Fruit fly (Drosophila melanogaster) whole organism, embryonic: ENCODE data around the gene lectin-37Da.

Experiments
- Bdp1 ChIP-seq: fragments of 200-800 bp; sonication (Bioruptor generic); optimal IDR thresholded peaks from 3 replicates; lab custom pipeline; 2016; ENCODE audit warnings: missing biosample characterization, missing genetic modification characterization
- Blimp-1 ChIP-seq: fragments of 200-800 bp; sonication (Bioruptor generic); optimal IDR thresholded peaks from 3 replicates; lab custom pipeline; 2018; ENCODE audit warnings: missing biosample characterization, missing genetic modification characterization, mild to moderate bottlenecking, moderate library complexity, missing genetic modification reagents
- C15 ChIP-seq: fragments of 200-800 bp; sonication (Bioruptor generic); IDR thresholded peaks from 3 replicates; pipeline ENCODE4 v1.3.6; 2022; ENCODE audit warnings: missing biosample characterization, missing genetic modification characterization
- CG10321 ChIP-seq: fragments of 200-800 bp; sonication (Bioruptor generic); IDR thresholded peaks from 2 replicates; pipeline ENCODE4 v1.3.6; 2022; ENCODE audit warnings: missing biosample characterization, missing genetic modification characterization
- CG10654 ChIP-seq: fragments of 200-800 bp; sonication (Bioruptor generic); optimal IDR thresholded peaks from 2 replicates; lab custom pipeline; 2016; ENCODE audit warnings: missing biosample characterization, missing genetic modification characterization
- CG12744 ChIP-seq: fragments of 200-800 bp; sonication (Bioruptor generic); optimal IDR thresholded peaks from 2 replicates; lab custom pipeline; 2016; ENCODE audit warnings: missing biosample characterization, missing genetic modification characterization
- CG14667 ChIP-seq: fragments of 200-800 bp; sonication (Bioruptor generic); IDR thresholded peaks from 2 replicates; pipeline ENCODE4 v1.3.6; 2022; ENCODE audit warnings: missing biosample characterization, missing genetic modification characterization
- CG15601 ChIP-seq: fragments of 200-800 bp; sonication (Bioruptor generic); optimal IDR thresholded peaks from 3 replicates; lab custom pipeline; 2019; ENCODE audit warnings: missing biosample characterization, mild to moderate bottlenecking, missing genetic modification characterization, moderate library complexity
- CG16863 ChIP-seq: fragments of 200-800 bp; sonication (Bioruptor generic); optimal IDR thresholded peaks from 3 replicates; lab custom pipeline; 2016; ENCODE audit warnings: missing biosample characterization, missing genetic modification characterization
- CG18619 ChIP-seq: fragments of 200-800 bp; sonication (Bioruptor generic); optimal IDR thresholded peaks from 3 replicates; lab custom pipeline; 2017; ENCODE audit warnings: missing biosample characterization, mild to moderate bottlenecking, missing genetic modification characterization
- CG2678 ChIP-seq: fragments of 200-800 bp; sonication (Bioruptor generic); optimal IDR thresholded peaks from 3 replicates; lab custom pipeline; 2019; ENCODE audit warnings: missing biosample characterization, mild to moderate bottlenecking, missing genetic modification characterization, moderate library complexity
- CG30020 ChIP-seq: fragments of 200-800 bp; optimal IDR thresholded peaks from 2 replicates; lab custom pipeline; 2019; ENCODE audit warnings: missing biosample characterization, mild to moderate bottlenecking, missing genetic modification characterization, moderate library complexity
- CG31441 ChIP-seq: fragments of 200-800 bp; sonication (Bioruptor generic); IDR thresholded peaks from 2 replicates; pipeline ENCODE4 v1.3.6; 2022; ENCODE audit warnings: missing biosample characterization, missing genetic modification characterization
- CG32767 ChIP-seq: fragments of 200-800 bp; sonication (Bioruptor generic); IDR thresholded peaks from 2 replicates; pipeline ENCODE4 v1.3.6; 2022; ENCODE audit warnings: missing biosample characterization, missing genetic modification characterization
- CG34376 ChIP-seq: fragments of 200-800 bp; sonication (Bioruptor generic); optimal IDR thresholded peaks from 2 replicates; lab custom pipeline; 2018; ENCODE audit warnings: missing biosample characterization, mild to moderate bottlenecking, missing genetic modification characterization
- CG3726 ChIP-seq: fragments of 200-800 bp; sonication (Bioruptor generic); IDR thresholded peaks from 3 replicates; pipeline ENCODE4, ENCODE4 v1.3.6; 2022; ENCODE audit warnings: missing biosample characterization, missing genetic modification characterization
- CG4282 ChIP-seq: fragments of 200-800 bp; sonication (Bioruptor generic); optimal IDR thresholded peaks from 2 replicates; lab custom pipeline; 2016; ENCODE audit warnings: missing biosample characterization, missing genetic modification characterization
- CG4730 ChIP-seq: fragments of 200-800 bp; sonication (Bioruptor generic); IDR thresholded peaks from 2 replicates; pipeline ENCODE4 v1.3.6; 2022; ENCODE audit warnings: missing biosample characterization, missing genetic modification characterization
- CG7786 ChIP-seq: fragments of 200-800 bp; sonication (Bioruptor generic); optimal IDR thresholded peaks from 2 replicates; lab custom pipeline; 2016; ENCODE audit warnings: missing biosample characterization, missing genetic modification characterization
- CG7987 ChIP-seq: fragments of 200-800 bp; sonication (Bioruptor generic); optimal IDR thresholded peaks from 2 replicates; lab custom pipeline; 2018; ENCODE audit warnings: missing biosample characterization, mild to moderate bottlenecking, missing genetic modification characterization, moderate library complexity
- CG8388 ChIP-seq: fragments of 200-800 bp; sonication (Bioruptor generic); optimal IDR thresholded peaks from 2 replicates; lab custom pipeline; 2019; ENCODE audit warnings: missing biosample characterization, mild to moderate bottlenecking, missing genetic modification characterization, moderate library complexity
- CG9727 ChIP-seq: fragments of 200-800 bp; sonication (Bioruptor generic); optimal IDR thresholded peaks from 3 replicates; lab custom pipeline; 2017; ENCODE audit warnings: missing biosample characterization, mild to moderate bottlenecking, missing genetic modification characterization
- CG9932 ChIP-seq: fragments of 200-800 bp; sonication (Bioruptor generic); IDR thresholded peaks from 2 replicates; pipeline ENCODE4 v1.3.6; 2022; ENCODE audit warnings: missing biosample characterization, missing genetic modification characterization
- CkIIα-i1 ChIP-seq: fragments of 200-800 bp; sonication (Bioruptor generic); IDR thresholded peaks from 2 replicates; pipeline ENCODE4 v1.3.6; 2022; ENCODE audit warnings: missing biosample characterization, missing genetic modification characterization
- Dip3 ChIP-seq: fragments of 200-800 bp; sonication (Bioruptor generic); optimal IDR thresholded peaks from 3 replicates; lab custom pipeline; 2016; ENCODE audit warnings: missing biosample characterization, missing genetic modification characterization
- E2f1 ChIP-seq: fragments of 200-800 bp; sonication (Bioruptor generic); IDR thresholded peaks from 2 replicates; pipeline ENCODE4 v1.3.6; 2022; ENCODE audit warnings: missing biosample characterization, missing genetic modification characterization
- Elba2 ChIP-seq: fragments of 200-800 bp; sonication (Bioruptor generic); optimal IDR thresholded peaks from 3 replicates; lab custom pipeline; 2016; ENCODE audit warnings: missing biosample characterization, missing genetic modification characterization
- NFAT ChIP-seq: fragments of 200-800 bp; sonication (Bioruptor generic); IDR thresholded peaks from 2 replicates; pipeline ENCODE4 v1.3.6; 2022; ENCODE audit warnings: missing biosample characterization, missing genetic modification characterization
- Spps ChIP-seq: fragments of 200-800 bp; sonication (Bioruptor generic); optimal IDR thresholded peaks from 2 replicates; lab custom pipeline; 2018; ENCODE audit warnings: missing biosample characterization, mild to moderate bottlenecking, missing genetic modification characterization
- TFAM ChIP-seq: fragments of 200-800 bp; sonication (Bioruptor generic); optimal IDR thresholded peaks from 2 replicates; lab custom pipeline; 2017; ENCODE audit warnings: missing biosample characterization, missing genetic modification characterization, inconsistent platforms
- ab ChIP-seq: fragments of 200-800 bp; sonication (Bioruptor generic); optimal IDR thresholded peaks from 2 replicates; lab custom pipeline; 2016; ENCODE audit warnings: missing biosample characterization, missing genetic modification characterization
- al ChIP-seq: fragments of 200-800 bp; sonication (Bioruptor generic); IDR thresholded peaks from 2 replicates; pipeline ENCODE4 v1.3.6; 2022; ENCODE audit warnings: missing biosample characterization, missing genetic modification characterization
- ash1 ChIP-seq: fragments of 200-800 bp; sonication (Bioruptor generic); optimal IDR thresholded peaks from 2 replicates; lab custom pipeline; 2018; ENCODE audit warnings: missing biosample characterization, mild to moderate bottlenecking, missing genetic modification characterization
- cad ChIP-seq: fragments of >200 bp; optimal IDR thresholded peaks from 2 replicates; lab custom pipeline; 2017; ENCODE audit warnings: missing biosample characterization, missing genetic modification characterization
- chinmo ChIP-seq: fragments of 200-800 bp; sonication (Bioruptor generic); IDR thresholded peaks from 4 replicates; pipeline ENCODE4 v1.3.6; 2022; ENCODE audit warnings: missing biosample characterization, missing genetic modification characterization; ENCODE audit not compliant: partially characterized antibody
- ci ChIP-seq: fragments of 200-800 bp; sonication (Bioruptor generic); IDR thresholded peaks from 3 replicates; pipeline ENCODE4 v1.3.6; 2022; ENCODE audit warnings: missing biosample characterization, missing genetic modification characterization
- en ChIP-seq: fragments of 200-800 bp; sonication (Bioruptor generic); optimal IDR thresholded peaks from 2 replicates; lab custom pipeline; 2016; ENCODE audit warnings: missing biosample characterization, missing genetic modification characterization
- esg ChIP-seq: fragments of 200-800 bp; sonication (Bioruptor generic); conservative IDR thresholded peaks from 2 replicates; pipeline ENCODE4 v1.3.6; 2022; ENCODE audit warnings: missing biosample characterization, missing genetic modification characterization
- fd96Cb ChIP-seq: fragments of 200-800 bp; sonication (Bioruptor generic); optimal IDR thresholded peaks from 2 replicates; lab custom pipeline; 2018; ENCODE audit warnings: missing biosample characterization, mild to moderate bottlenecking, missing genetic modification characterization, moderate library complexity
- kah ChIP-seq: fragments of 200-800 bp; sonication (Bioruptor generic); optimal IDR thresholded peaks from 2 replicates; lab custom pipeline; 2018; ENCODE audit warnings: missing biosample characterization, mild to moderate bottlenecking, missing genetic modification characterization
- mirr ChIP-seq: fragments of 200-800 bp; sonication (Bioruptor generic); optimal IDR thresholded peaks from 3 replicates; lab custom pipeline; 2018; ENCODE audit warnings: missing biosample characterization, mild to moderate bottlenecking, missing genetic modification characterization
- mld ChIP-seq: fragments of 200-800 bp; sonication (Bioruptor generic); IDR thresholded peaks from 3 replicates; pipeline ENCODE4 v1.3.6; 2022; ENCODE audit warnings: missing biosample characterization, missing genetic modification characterization; ENCODE audit not compliant: partially characterized antibody
- nom ChIP-seq: fragments of 200-800 bp; sonication (Bioruptor generic); optimal IDR thresholded peaks from 2 replicates; lab custom pipeline; 2017; ENCODE audit warnings: missing biosample characterization, missing genetic modification characterization, mild to moderate bottlenecking, moderate library complexity, missing genetic modification reagents
- pum ChIP-seq: fragments of 200-800 bp; sonication (Bioruptor generic); optimal IDR thresholded peaks from 2 replicates; lab custom pipeline; 2016; ENCODE audit warnings: missing biosample characterization, missing genetic modification characterization
- rib ChIP-seq: fragments of 200-800 bp; sonication (Bioruptor generic); IDR thresholded peaks from 2 replicates; pipeline ENCODE4 v1.3.6; 2022; ENCODE audit warnings: missing biosample characterization, missing genetic modification characterization
- so ChIP-seq: fragments of 200-800 bp; sonication (Bioruptor generic); IDR thresholded peaks from 3 replicates; pipeline ENCODE4 v1.3.6; 2022; ENCODE audit warnings: missing biosample characterization, missing genetic modification characterization
- tin ChIP-seq: fragments of 200-800 bp; sonication (Bioruptor generic); optimal IDR thresholded peaks from 3 replicates; lab custom pipeline; 2016; ENCODE audit warnings: missing biosample characterization, missing genetic modification characterization
- tx ChIP-seq: fragments of 200-800 bp; sonication (Bioruptor generic); optimal IDR thresholded peaks from 2 replicates; lab custom pipeline; 2016; ENCODE audit warnings: missing biosample characterization, missing genetic modification characterization
- usp ChIP-seq: fragments of >200 bp; optimal IDR thresholded peaks from 2 replicates; lab custom pipeline; 2017; ENCODE audit warnings: missing biosample characterization, missing genetic modification characterization
- yki ChIP-seq: fragments of >200 bp; optimal IDR thresholded peaks from 3 replicates; lab custom pipeline; 2018

The lectin-37Da gene

DNA sequence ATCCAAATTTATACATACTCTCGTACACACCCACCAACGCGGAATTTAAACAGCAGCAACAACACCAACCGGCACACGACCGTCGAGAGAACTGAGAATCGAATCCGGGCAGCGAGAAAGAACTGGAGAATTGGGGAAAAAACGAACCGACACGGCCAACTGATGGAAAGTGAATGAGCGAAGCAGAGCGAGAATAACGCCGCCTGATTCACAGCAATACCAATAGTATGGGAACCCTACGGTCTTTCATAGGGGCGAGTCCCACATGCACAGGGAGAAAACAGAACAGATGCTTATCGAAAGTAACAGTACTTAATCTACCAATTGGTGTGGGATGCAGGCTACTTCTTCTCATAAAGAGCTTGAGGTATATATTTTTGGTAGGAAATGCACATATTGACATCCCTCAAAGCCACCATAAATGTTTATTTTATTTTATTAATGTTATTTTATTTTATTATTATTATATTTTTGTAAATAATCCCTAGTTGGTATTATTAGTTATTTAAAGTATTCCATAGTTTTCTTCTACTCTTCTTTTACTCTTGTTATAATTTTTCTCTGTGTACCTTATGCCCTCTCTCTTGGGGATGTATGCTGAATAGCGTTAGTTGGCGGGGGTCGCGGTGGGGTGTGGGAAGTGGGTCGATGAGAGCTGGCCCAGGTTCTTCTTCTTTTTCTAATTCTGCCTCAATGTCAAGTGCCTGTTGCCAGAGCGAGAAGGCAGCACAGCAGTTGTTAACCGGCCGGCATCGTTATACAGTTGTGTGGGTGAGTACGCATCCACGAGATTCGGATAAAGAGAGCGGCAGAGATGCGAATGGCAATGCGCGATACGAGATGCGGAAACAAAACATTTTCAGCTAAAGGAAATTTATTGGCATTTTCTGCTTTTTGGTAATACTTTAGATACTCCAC, 19.5 kb upstream of the lectin-37Da start, which contains the start of gene CG17544 (continued):
- no peak for TF ChIP-seq tx
- peak; percentile 45 for TF ChIP-seq Spps (tag; lab: Kevin White, UChicago)
- TF ChIP-seq CG32767 = 0 out of 2 replicates have a peak, but pooled peaks have one; percentile 32
- TF ChIP-seq CG31441 = peak; percentile 75
- TF ChIP-seq CG16863 (GFP tag; lab: Kevin White, UChicago) = no peak
- peak; percentile 49 for TF ChIP-seq CG30020
- TF ChIP-seq ci (GFP tag; lab: Robert Waterston, UW) = peak; percentile 55
- TF ChIP-seq CG12744 = no peak
- TF ChIP-seq Bdp1 = no peak
- TF ChIP-seq mld (GFP tag; lab: Robert Waterston, UW) = no peak
- TF ChIP-seq al (GFP tag; lab: Robert Waterston, UW) = peak; percentile 16; the same call in 1 of the 2 replicates
- TF ChIP-seq nom (GFP tag; lab: Kevin White, UChicago) = peak; percentile 70
- TF ChIP-seq CG4282 (GFP tag; lab: Kevin White, UChicago) = no peak
- peak; percentile 60 for TF ChIP-seq kah (GFP tag; lab: Kevin White, UChicago)
- peak; percentile 29 for TF ChIP-seq CG7987 (GFP tag; lab: Kevin White, UChicago)
- peak; percentile 49 for TF ChIP-seq tin (GFP tag; lab: Kevin White, UChicago)
- TF ChIP-seq ab (GFP tag; lab: Kevin White, UChicago) = no peak
- peak; percentile 69 for TF ChIP-seq Blimp-1 (GFP tag; lab: Kevin White, UChicago)
- TF ChIP-seq chinmo (GFP tag; lab: Robert Waterston, UW) = peak; percentile 92
- TF ChIP-seq TFAM (GFP tag; lab: Kevin White, UChicago) = no peak
- TF ChIP-seq mirr = peak; percentile 68
- peak; percentile 40 for TF ChIP-seq esg (GFP tag; lab: Robert Waterston, UW)
- TF ChIP-seq NFAT (GFP tag; lab: Robert Waterston, UW) = peak; percentile 70
- TF ChIP-seq Dip3 (GFP tag; lab: Kevin White, UChicago) = no peak
- TF ChIP-seq CG10321 = peak; percentile 90
- no peak; the same call in 2 of the 3 replicates for TF ChIP-seq CG3726 (GFP tag; lab: Robert Waterston, UW)
- no peak for TF ChIP-seq en (GFP tag; lab: Kevin White, UChicago)
- TF ChIP-seq CG9727 (GFP tag; lab: Kevin White, UChicago) = peak; percentile 86
- TF ChIP-seq cad (GFP tag; lab: Kevin White, UChicago) = no peak
- peak; percentile 81 for TF ChIP-seq CG15601 (tag; lab: Kevin White, UChicago)
- TF ChIP-seq CG2678 (tag; lab: Kevin White, UChicago) = peak; percentile 93
- TF ChIP-seq E2f1 = 0 out of 2 replicates have a peak, but pooled peaks have one; percentile 30
- peak; percentile 68 for TF ChIP-seq CG8388 (GFP tag; lab: Kevin White, UChicago)
- TF ChIP-seq yki = no peak
- TF ChIP-seq usp = no peak
- peak; percentile 66; the same call in 1 of the 2 replicates for TF ChIP-seq rib (GFP tag; lab: Robert Waterston, UW)
- TF ChIP-seq CG14667 (GFP tag; lab: Robert Waterston, UW) = peak; percentile 33; the same call in 1 of the 2 replicates
- no peak for TF ChIP-seq CkIIα-i1 (GFP tag; lab: Robert Waterston, UW)
- no peak for TF ChIP-seq C15
- no peak for TF ChIP-seq Elba2 (GFP tag; lab: Kevin White, UChicago)
- no peak for TF ChIP-seq so (GFP tag; lab: Robert Waterston, UW)
- peak; percentile 87 for TF ChIP-seq CG18619 (GFP tag; lab: Kevin White, UChicago)
- peak; percentile 78 for TF ChIP-seq CG9932 (GFP tag; lab: Robert Waterston, UW)
- peak; percentile 77 for TF ChIP-seq fd96Cb
- peak; percentile 31 for TF ChIP-seq CG34376 (GFP tag; lab: Kevin White, UChicago)
- TF ChIP-seq pum (GFP tag; lab: Kevin White, UChicago) = peak; percentile 4
- no peak for TF ChIP-seq ash1 (GFP tag; lab: Kevin White, UChicago)
- peak; percentile 31 for TF ChIP-seq CG7786 (GFP tag; lab: Kevin White, UChicago)
- peak; percentile 70 for TF ChIP-seq CG10654 (GFP tag; lab: Kevin White, UChicago)
- no peak; the same call in none of the 2 replicates for TF ChIP-seq CG4730
